Fruit fly (Drosophila melanogaster): ENCODE measurements around the gene CCT2.

The CCT2 gene

DNA sequence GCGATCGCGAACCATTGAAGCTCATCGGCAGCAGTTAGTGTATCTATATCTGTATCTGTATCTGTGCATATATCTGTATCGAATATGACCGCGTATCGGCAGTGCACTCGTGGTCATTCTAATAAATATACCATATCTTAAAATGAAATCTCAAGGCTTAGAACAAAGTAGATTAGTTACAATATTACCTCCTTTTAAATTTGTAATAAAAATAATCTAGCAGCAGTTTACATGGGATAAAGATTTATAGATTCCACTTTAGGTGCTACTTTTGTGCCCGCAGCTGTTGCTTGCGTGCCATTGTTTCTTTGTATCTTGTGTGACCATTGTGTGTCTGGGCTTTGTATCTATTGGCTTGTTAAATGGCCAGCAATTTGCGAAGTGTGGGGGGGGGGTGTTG is 29.2 kb upstream of the CCT2 start (continued):
- TF ChIP-seq Hand (GFP tag; optimal IDR thresholded peaks at IDR 0.05) (no peak), eve (GFP tag; optimal IDR thresholded peaks at IDR 0.05) (no peak), CG4360 (GFP tag; IDR thresholded peaks at IDR 0.05) (no peak), Ada2b (GFP tag; IDR thresholded peaks at IDR 0.05) (peak; percentile 83), CG4424 (GFP tag; optimal IDR thresholded peaks at IDR 0.05) (peak; percentile 64), dimm (GFP tag; IDR thresholded peaks at IDR 0.05) (peak; percentile 39; the same call in 1 of the 2 replicates), CG10274 (GFP tag; optimal IDR thresholded peaks at IDR 0.05) (peak; percentile 24), pnt (GFP tag; optimal IDR thresholded peaks at IDR 0.05) (peak; percentile 48), CG11247 (GFP tag; IDR thresholded peaks at IDR 0.05) (no peak), pfk (GFP tag; optimal IDR thresholded peaks at IDR 0.05) (no peak), CG10462 (GFP tag; optimal IDR thresholded peaks at IDR 0.05) (no peak), CG8281 (tag; optimal IDR thresholded peaks at IDR 0.05) (peak; percentile 33), Pdp1 (GFP tag; optimal IDR thresholded peaks at IDR 0.05) (peak; percentile 41 to 42), Spps (tag; optimal IDR thresholded peaks at IDR 0.05) (peak; percentile 11), dan (GFP tag; IDR thresholded peaks at IDR 0.05) (no peak), CG7839 (tag; optimal IDR thresholded peaks at IDR 0.05) (peak; percentile 75), trem (tag; optimal IDR thresholded peaks at IDR 0.05) (peak; percentile 48), mam (GFP tag; optimal IDR thresholded peaks at IDR 0.05) (peak; percentile 41), pb (GFP tag; optimal IDR thresholded peaks at IDR 0.05) (no peak), amos (GFP tag; IDR thresholded peaks at IDR 0.05; ENCODE audit: partially characterized antibody) (no peak), CG2116 (GFP tag; optimal IDR thresholded peaks at IDR 0.05) (peak; percentile 6), jigr1 (GFP tag; IDR thresholded peaks at IDR 0.05) (no peak), HmgZ (tag; optimal IDR thresholded peaks at IDR 0.05) (peak; percentile 59), Oaz (GFP tag; IDR thresholded peaks at IDR 0.05) (peak; percentile 64; the same call in 1 of the 2 replicates), CG34376 (GFP tag; optimal IDR thresholded peaks at IDR 0.05) (no peak), CG9437 (GFP tag; optimal IDR thresholded peaks at IDR 0.05) (peak; percentile 71), CG1603 (tag; optimal IDR thresholded peaks at IDR 0.05) (peak; percentile 90), Fer1 (GFP tag; optimal IDR thresholded peaks at IDR 0.05) (no peak), peb (GFP tag; IDR thresholded peaks at IDR 0.05) (peak; percentile 31; the same call in 1 of the 2 replicates), ewg (GFP tag; optimal IDR thresholded peaks at IDR 0.05) (peak; percentile 65), Opbp (GFP tag; IDR thresholded peaks at IDR 0.05; ENCODE audit: partially characterized antibody) (no peak), CG11085 (GFP tag; IDR thresholded peaks at IDR 0.05) (no peak), tap (tag; optimal IDR thresholded peaks at IDR 0.05) (peak; percentile 85), dmrt11E (tag; optimal IDR thresholded peaks at IDR 0.05) (peak; percentile 43), eyg (GFP tag; optimal IDR thresholded peaks at IDR 0.05) (no peak), CG14710 (tag; optimal IDR thresholded peaks at IDR 0.05) (peak; percentile 43), Mes4 (GFP tag; optimal IDR thresholded peaks at IDR 0.05) (peak; percentile 44), B-H1 (GFP tag; IDR thresholded peaks at IDR 0.05) (peak; percentile 58), CG4707 (GFP tag; optimal IDR thresholded peaks at IDR 0.05) (peak; percentile 49), ttk (GFP tag; IDR thresholded peaks at IDR 0.05) (peak; percentile 56; the same call in 1 of the 2 replicates), Nf-YC (tag; optimal IDR thresholded peaks at IDR 0.05) (peak; percentile 32), nmo (GFP tag; optimal IDR thresholded peaks at IDR 0.05) (peak; percentile 57), dmrt99B (tag; optimal IDR thresholded peaks at IDR 0.05) (peak; percentile 85), hth (optimal IDR thresholded peaks at IDR 0.05) (no peak), CG7357 (GFP tag; IDR thresholded peaks at IDR 0.05) (0 out of 3 replicates have a peak, but pooled peaks have one; percentile 41), CG12391 (tag; optimal IDR thresholded peaks at IDR 0.05) (peak; percentile 84), nau (GFP tag; optimal IDR thresholded peaks at IDR 0.05) (no peak), CG6765 (GFP tag; optimal IDR thresholded peaks at IDR 0.05) (no peak), E2f2 (GFP tag; IDR thresholded peaks at IDR 0.05) (peak; percentile 63; the same call in 1 of the 2 replicates), sna (GFP tag; IDR thresholded peaks at IDR 0.05; ENCODE audit: partially characterized antibody) (no peak), CG3163 (GFP tag; optimal IDR thresholded peaks at IDR 0.05) (no peak)
